Fruit fly (Drosophila melanogaster) whole organism, wandering third instar larva: Measurements from ENCODE around the gene CG17380.

ENCODE experiments used
- Dfd ChIP-seq: fragments of >200 bp; optimal IDR thresholded peaks from 2 replicates; lab custom pipeline; 2017; ENCODE audit warnings: missing biosample characterization, missing genetic modification characterization
- GATAd ChIP-seq: sonication (Bioruptor generic); optimal IDR thresholded peaks from 2 replicates; lab custom pipeline; 2016; ENCODE audit warnings: missing biosample characterization, missing genetic modification characterization
- Myc ChIP-seq: fragments of >200 bp; optimal IDR thresholded peaks from 2 replicates; lab custom pipeline; 2017
- Sp1 ChIP-seq: fragments of 200-800 bp; sonication (Bioruptor generic); optimal IDR thresholded peaks from 3 replicates; lab custom pipeline; 2019; ENCODE audit warnings: missing biosample characterization, mild to moderate bottlenecking, missing genetic modification characterization, moderate library complexity
- ey ChIP-seq: fragments of 200-800 bp; sonication (Bioruptor generic); optimal IDR thresholded peaks from 2 replicates; lab custom pipeline; 2016; ENCODE audit warnings: missing biosample characterization, missing genetic modification characterization
- psq ChIP-seq: fragments of 200-800 bp; sonication (Bioruptor generic); optimal IDR thresholded peaks from 3 replicates; lab custom pipeline; 2017; ENCODE audit warnings: missing biosample characterization, mild to moderate bottlenecking, missing genetic modification characterization, moderate library complexity

- TF ChIP-seq ey (no peak), Dfd (no peak), Sp1 (GFP tag; lab: Kevin White, UChicago) (no peak), Myc (lab: Kevin White, UChicago) (no peak), GATAd (no peak), psq (GFP tag; lab: Kevin White, UChicago) (no peak)
These were observed 41.9 kb upstream of the CG17380 start for dm6 chr3R:23445249-23445916.
